Fruit fly (Drosophila melanogaster) whole organism, pupa: ENCODE measurements around the gene NP15.6.

Experiments used
- CG10348 ChIP-seq: fragments of 200-800 bp; sonication (Bioruptor generic); IDR thresholded peaks from 2 replicates; pipeline ENCODE4 v1.3.6; 2022; ENCODE audit warnings: missing biosample characterization, missing genetic modification characterization
- CG13204 ChIP-seq: fragments of 200-800 bp; sonication (Bioruptor generic); optimal IDR thresholded peaks from 2 replicates; lab custom pipeline; 2018; ENCODE audit warnings: missing biosample characterization, mild to moderate bottlenecking, missing genetic modification characterization, moderate library complexity
- CG8159 ChIP-seq: fragments of 200-800 bp; sonication (Bioruptor generic); optimal IDR thresholded peaks from 3 replicates; lab custom pipeline; 2018; ENCODE audit warnings: missing biosample characterization, mild to moderate bottlenecking, missing genetic modification characterization, moderate library complexity
- CG8301 ChIP-seq: fragments of 200-800 bp; sonication (Bioruptor generic); optimal IDR thresholded peaks from 2 replicates; lab custom pipeline; 2018; ENCODE audit warnings: missing biosample characterization, mild to moderate bottlenecking, missing genetic modification characterization
- fd96Ca ChIP-seq: fragments of 200-800 bp; sonication (Bioruptor generic); IDR thresholded peaks from 3 replicates; pipeline ENCODE4 v1.3.6; 2022; ENCODE audit warnings: missing biosample characterization, missing genetic modification characterization
- gl ChIP-seq: fragments of 200-800 bp; sonication (Bioruptor generic); optimal IDR thresholded peaks from 2 replicates; lab custom pipeline; 2018; ENCODE audit warnings: missing biosample characterization, mild to moderate bottlenecking, missing genetic modification characterization
- rn ChIP-seq: fragments of 200-800 bp; sonication (Bioruptor generic); IDR thresholded peaks from 2 replicates; pipeline ENCODE4 v1.3.6; 2022; ENCODE audit warnings: missing biosample characterization, missing genetic modification characterization

dm6 chr3R:18983614-18984185, 43.5 kb upstream of the NP15.6 start, which contains the start of the genes snRNP-U1-C and gukh:
- TF ChIP-seq fd96Ca, result peak; percentile 67
- peak; percentile 48 for TF ChIP-seq CG8159
- peak; percentile 22; the same call in 1 of the 2 replicates for TF ChIP-seq rn (GFP tag; lab: Robert Waterston, UW)
- no peak for TF ChIP-seq CG10348
- no peak for TF ChIP-seq gl
- TF ChIP-seq CG8301 (tag; lab: Kevin White, UChicago), result peak; percentile 44
- no peak for TF ChIP-seq CG13204 (GFP tag; lab: Kevin White, UChicago)
